Fruit fly (Drosophila melanogaster): ENCODE data around the gene ec.

DNA sequence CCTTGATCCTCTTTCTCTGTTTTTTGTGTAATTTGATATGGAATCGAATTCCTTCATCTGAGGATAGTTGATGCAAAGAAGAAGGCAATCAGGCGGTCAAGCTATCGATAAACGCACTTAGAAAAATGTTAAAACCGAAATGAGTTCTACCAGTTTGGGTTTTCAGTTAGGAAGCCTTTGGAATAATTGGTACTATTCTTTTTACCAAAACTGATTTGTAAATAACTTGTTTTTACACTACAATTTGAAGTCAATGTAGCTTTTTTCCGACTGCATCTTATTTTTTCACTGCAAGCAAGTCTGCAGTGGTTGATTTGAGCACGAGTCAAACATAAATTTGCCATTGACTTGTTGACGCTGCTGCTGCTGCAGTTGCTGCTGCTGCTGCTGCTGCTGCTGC, 20.3 kb downstream of the ec start:
- TF ChIP-seq rn (GFP tag; IDR thresholded peaks at IDR 0.05): no peak
- no peak for TF ChIP-seq gl (tag; optimal IDR thresholded peaks at IDR 0.05)
- no peak for TF ChIP-seq D1 (tag; optimal IDR thresholded peaks at IDR 0.05)

Data from whole organism, pupa.